Fruit fly (Drosophila melanogaster) whole organism, pupa: ENCODE measurements around the gene Zw.

Experiments
- CG10348 ChIP-seq: fragments of 200-800 bp; sonication (Bioruptor generic); IDR thresholded peaks from 2 replicates; pipeline ENCODE4 v1.3.6; 2022; ENCODE audit warnings: missing biosample characterization, missing genetic modification characterization
- CG12605 ChIP-seq: fragments of 200-800 bp; sonication (Bioruptor generic); IDR thresholded peaks from 2 replicates; pipeline ENCODE4 v1.3.6; 2022; ENCODE audit warnings: missing biosample characterization, missing genetic modification characterization
- CG13204 ChIP-seq: fragments of 200-800 bp; sonication (Bioruptor generic); optimal IDR thresholded peaks from 2 replicates; lab custom pipeline; 2018; ENCODE audit warnings: missing biosample characterization, mild to moderate bottlenecking, missing genetic modification characterization, moderate library complexity
- CG14655 ChIP-seq: fragments of 200-800 bp; sonication (Bioruptor generic); optimal IDR thresholded peaks from 3 replicates; lab custom pipeline; 2017; ENCODE audit warnings: mild to moderate bottlenecking, missing biosample characterization, missing genetic modification reagents, missing genetic modification characterization
- CG15710 ChIP-seq: fragments of 200-800 bp; sonication (Bioruptor generic); optimal IDR thresholded peaks from 2 replicates; lab custom pipeline; 2018; ENCODE audit warnings: missing biosample characterization, mild to moderate bottlenecking, missing genetic modification characterization, moderate library complexity
- CG17806 ChIP-seq: fragments of 200-800 bp; sonication (Bioruptor generic); optimal IDR thresholded peaks from 2 replicates; lab custom pipeline; 2018; ENCODE audit warnings: missing biosample characterization, mild to moderate bottlenecking, missing genetic modification characterization, moderate library complexity
- CG32121 ChIP-seq: fragments of 200-800 bp; sonication (Bioruptor generic); IDR thresholded peaks from 2 replicates; pipeline ENCODE4 v1.3.6; 2022; ENCODE audit warnings: missing biosample characterization, missing genetic modification characterization
- CG34367 ChIP-seq: fragments of 200-800 bp; sonication (Bioruptor generic); optimal IDR thresholded peaks from 2 replicates; lab custom pipeline; 2018; ENCODE audit warnings: missing biosample characterization, mild to moderate bottlenecking, missing genetic modification characterization
- CG4496 ChIP-seq: fragments of 200-800 bp; sonication (Bioruptor generic); IDR thresholded peaks from 3 replicates; pipeline ENCODE4 v1.3.6; 2022; ENCODE audit warnings: missing biosample characterization, missing genetic modification characterization
- CG8159 ChIP-seq: fragments of 200-800 bp; sonication (Bioruptor generic); optimal IDR thresholded peaks from 3 replicates; lab custom pipeline; 2018; ENCODE audit warnings: missing biosample characterization, mild to moderate bottlenecking, missing genetic modification characterization, moderate library complexity
- CG8301 ChIP-seq: fragments of 200-800 bp; sonication (Bioruptor generic); optimal IDR thresholded peaks from 2 replicates; lab custom pipeline; 2018; ENCODE audit warnings: missing biosample characterization, mild to moderate bottlenecking, missing genetic modification characterization
- CG9948 ChIP-seq: fragments of 200-800 bp; sonication (Bioruptor generic); optimal IDR thresholded peaks from 2 replicates; lab custom pipeline; 2018; ENCODE audit warnings: missing biosample characterization, mild to moderate bottlenecking, missing genetic modification characterization, moderate library complexity
- D1 ChIP-seq: fragments of 200-800 bp; sonication (Bioruptor generic); optimal IDR thresholded peaks from 2 replicates; lab custom pipeline; 2018; ENCODE audit warnings: missing biosample characterization, mild to moderate bottlenecking, missing genetic modification characterization, moderate library complexity
- EcR ChIP-seq: fragments of 200-800 bp; sonication (Bioruptor generic); optimal IDR thresholded peaks from 3 replicates; lab custom pipeline; 2019; ENCODE audit warnings: missing biosample characterization, missing genetic modification characterization, mild to moderate bottlenecking, moderate library complexity, missing genetic modification reagents
- Ets98B ChIP-seq: fragments of 200-800 bp; sonication (Bioruptor generic); IDR thresholded peaks from 2 replicates; pipeline ENCODE4 v1.3.6; 2022; ENCODE audit warnings: missing biosample characterization, missing genetic modification characterization
- Pif1A ChIP-seq: fragments of 200-800 bp; sonication (Bioruptor generic); optimal IDR thresholded peaks from 3 replicates; lab custom pipeline; 2016; ENCODE audit warnings: missing biosample characterization, missing genetic modification characterization
- Pif1B ChIP-seq: fragments of 200-800 bp; sonication (Bioruptor generic); optimal IDR thresholded peaks from 3 replicates; lab custom pipeline; 2016; ENCODE audit warnings: missing biosample characterization, missing genetic modification characterization
- Snoo ChIP-seq: fragments of 200-800 bp; sonication (Bioruptor generic); optimal IDR thresholded peaks from 3 replicates; lab custom pipeline; 2017; ENCODE audit warnings: missing biosample characterization, mild to moderate bottlenecking, missing genetic modification characterization, inconsistent platforms
- fd96Ca ChIP-seq: fragments of 200-800 bp; sonication (Bioruptor generic); IDR thresholded peaks from 3 replicates; pipeline ENCODE4 v1.3.6; 2022; ENCODE audit warnings: missing biosample characterization, missing genetic modification characterization
- gl ChIP-seq: fragments of 200-800 bp; sonication (Bioruptor generic); optimal IDR thresholded peaks from 2 replicates; lab custom pipeline; 2018; ENCODE audit warnings: missing biosample characterization, mild to moderate bottlenecking, missing genetic modification characterization
- rn ChIP-seq: fragments of 200-800 bp; sonication (Bioruptor generic); IDR thresholded peaks from 2 replicates; pipeline ENCODE4 v1.3.6; 2022; ENCODE audit warnings: missing biosample characterization, missing genetic modification characterization

Zw gene

DNA sequence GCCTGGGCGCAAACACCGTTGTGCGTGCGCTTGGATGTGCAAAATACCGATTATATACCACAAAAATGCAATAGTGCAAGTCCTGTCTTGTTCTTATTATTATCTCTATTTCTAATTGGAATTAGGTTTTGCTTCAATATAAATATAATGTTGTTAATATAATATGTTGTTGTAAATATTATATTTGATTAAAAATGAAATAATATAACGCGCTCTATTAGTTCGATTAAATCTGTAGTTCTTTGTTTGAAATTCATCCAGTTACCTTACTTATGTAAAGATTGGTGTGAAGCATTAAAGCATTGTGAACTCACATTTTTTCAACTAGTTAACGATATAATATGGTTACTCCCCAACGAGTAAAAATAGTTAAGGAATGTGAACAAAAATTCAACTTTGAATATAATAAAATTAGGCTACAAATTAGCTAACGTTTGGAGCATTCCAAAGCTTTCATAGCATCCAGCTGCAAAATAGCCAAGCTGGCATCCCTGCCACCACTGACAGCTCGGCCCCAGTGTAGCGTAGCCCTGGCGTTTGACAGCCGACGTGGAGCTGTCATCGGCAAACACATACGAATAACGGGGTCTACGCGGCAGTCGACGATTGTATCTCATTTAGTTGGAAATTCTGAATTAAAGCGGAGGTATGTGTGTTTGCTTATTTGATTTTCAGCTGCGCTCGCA, 24.1 kb upstream of the Zw start, which contains the start of the genes CG12237 and Sec61gamma:
Gene CG12237 (minus strand): TSS at position 51 of the 686 bp plus-strand sequence.
Gene Sec61gamma (plus strand): TSS at position 509 of the 686 bp plus-strand sequence.
- no peak for TF ChIP-seq D1 (tag; lab: Kevin White, UChicago)
- TF ChIP-seq CG8301, result no peak
- no peak for TF ChIP-seq Pif1A
- TF ChIP-seq Snoo (tag; lab: Kevin White, UChicago), result peak; percentile 13
- TF ChIP-seq CG8159 (tag; lab: Kevin White, UChicago), result no peak
- TF ChIP-seq CG13204 (GFP tag; lab: Kevin White, UChicago), result no peak
- peak; percentile 42; the same call in 1 of the 2 replicates for TF ChIP-seq Ets98B (GFP tag; lab: Robert Waterston, UW)
- peak; percentile 0 for TF ChIP-seq CG34367 (tag; lab: Kevin White, UChicago)
- no peak for TF ChIP-seq CG4496 (GFP tag; lab: Robert Waterston, UW)

dm6 chrX:19645873-19646541, 21.0 kb upstream of the Zw start, which contains the start of gene Arp10:
Arp10 (minus strand) TSS chrX:19646176.
- TF ChIP-seq Snoo (tag; lab: Kevin White, UChicago), result no peak
- TF ChIP-seq CG10348, result no peak
- no peak for TF ChIP-seq CG14655
- no peak for TF ChIP-seq Pif1A
- no peak for TF ChIP-seq rn
- no peak for TF ChIP-seq CG12605 (GFP tag; lab: Robert Waterston, UW)
- TF ChIP-seq Ets98B (GFP tag; lab: Robert Waterston, UW), result 0 out of 2 replicates have a peak, but pooled peaks have one; percentile 23
- TF ChIP-seq gl, result no peak
- peak; percentile 3 for TF ChIP-seq CG9948 (tag; lab: Kevin White, UChicago)
- no peak for TF ChIP-seq CG8301

DNA sequence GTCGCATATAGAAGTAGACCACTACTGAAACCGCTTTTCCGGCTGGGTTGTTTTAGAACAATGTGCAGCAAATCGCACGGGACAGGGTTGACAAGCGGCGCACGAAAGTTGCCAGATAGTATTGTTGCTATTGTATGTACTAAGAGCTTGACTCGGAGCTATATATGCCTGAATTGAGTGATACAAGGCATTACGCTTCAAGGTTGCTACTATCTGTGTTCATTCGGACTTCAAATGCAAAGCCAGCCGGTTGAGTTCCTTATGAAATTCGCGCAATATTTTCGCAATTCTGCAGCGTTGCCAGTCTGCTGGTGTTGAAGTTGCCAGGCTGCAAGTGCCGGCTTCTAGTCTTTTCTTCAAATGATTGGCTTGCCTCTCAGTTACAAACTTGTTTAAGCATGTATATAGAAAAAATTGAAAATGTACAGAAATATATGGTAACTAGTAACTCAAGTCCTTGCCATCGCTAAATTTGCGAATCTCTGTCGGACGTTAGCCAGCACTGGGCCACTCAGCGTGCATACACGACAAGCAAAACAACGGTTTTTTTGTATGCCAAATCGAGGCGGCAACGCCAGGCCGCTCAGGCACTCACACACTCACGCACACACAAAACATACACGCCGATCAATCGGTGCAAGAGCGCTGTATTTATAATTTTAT, 15.2 kb upstream of the Zw start, which contains the start of the genes Ranbp21 and Elys:
Gene Ranbp21 (minus strand): TSS at position 513 of the 663 bp plus-strand sequence.
Gene Elys (plus strand): TSS at position 549 of the 663 bp plus-strand sequence.
- peak; percentile 57; the same call in 2 of the 3 replicates for TF ChIP-seq fd96Ca
- no peak for TF ChIP-seq CG10348
- peak; percentile 39 for TF ChIP-seq CG15710 (tag; lab: Kevin White, UChicago)
- no peak for TF ChIP-seq Pif1A
- peak; percentile 67 for TF ChIP-seq CG4496 (GFP tag; lab: Robert Waterston, UW)

dm6 chrX:19662583-19663195, 4.4 kb upstream of the Zw start:
- no peak for TF ChIP-seq Pif1A
- TF ChIP-seq CG9948 (tag; lab: Kevin White, UChicago), result no peak
- no peak for TF ChIP-seq CG8159 (tag; lab: Kevin White, UChicago)
- TF ChIP-seq Pif1B (GFP tag; lab: Kevin White, UChicago), result no peak
- TF ChIP-seq CG10348, result no peak
- no peak for TF ChIP-seq CG17806 (tag; lab: Kevin White, UChicago)
- TF ChIP-seq D1 (tag; lab: Kevin White, UChicago), result no peak
- TF ChIP-seq CG12605 (GFP tag; lab: Robert Waterston, UW), result no peak
- TF ChIP-seq EcR (GFP tag; lab: Kevin White, UChicago), result peak; percentile 41
- TF ChIP-seq CG4496 (GFP tag; lab: Robert Waterston, UW), result peak; percentile 61
- TF ChIP-seq fd96Ca, result peak; percentile 45; the same call in 1 of the 3 replicates
- no peak for TF ChIP-seq CG15710 (tag; lab: Kevin White, UChicago)
- TF ChIP-seq CG32121 (GFP tag; lab: Robert Waterston, UW), result peak; percentile 48; the same call in 1 of the 2 replicates
- TF ChIP-seq gl, result no peak
- TF ChIP-seq CG14655, result no peak
- no peak for TF ChIP-seq CG34367 (tag; lab: Kevin White, UChicago)
- TF ChIP-seq CG8301, result no peak
- no peak for TF ChIP-seq rn
- peak; percentile 42; the same call in 1 of the 2 replicates for TF ChIP-seq Ets98B (GFP tag; lab: Robert Waterston, UW)
- no peak for TF ChIP-seq Snoo (tag; lab: Kevin White, UChicago)
- TF ChIP-seq CG13204 (GFP tag; lab: Kevin White, UChicago), result peak; percentile 27

DNA sequence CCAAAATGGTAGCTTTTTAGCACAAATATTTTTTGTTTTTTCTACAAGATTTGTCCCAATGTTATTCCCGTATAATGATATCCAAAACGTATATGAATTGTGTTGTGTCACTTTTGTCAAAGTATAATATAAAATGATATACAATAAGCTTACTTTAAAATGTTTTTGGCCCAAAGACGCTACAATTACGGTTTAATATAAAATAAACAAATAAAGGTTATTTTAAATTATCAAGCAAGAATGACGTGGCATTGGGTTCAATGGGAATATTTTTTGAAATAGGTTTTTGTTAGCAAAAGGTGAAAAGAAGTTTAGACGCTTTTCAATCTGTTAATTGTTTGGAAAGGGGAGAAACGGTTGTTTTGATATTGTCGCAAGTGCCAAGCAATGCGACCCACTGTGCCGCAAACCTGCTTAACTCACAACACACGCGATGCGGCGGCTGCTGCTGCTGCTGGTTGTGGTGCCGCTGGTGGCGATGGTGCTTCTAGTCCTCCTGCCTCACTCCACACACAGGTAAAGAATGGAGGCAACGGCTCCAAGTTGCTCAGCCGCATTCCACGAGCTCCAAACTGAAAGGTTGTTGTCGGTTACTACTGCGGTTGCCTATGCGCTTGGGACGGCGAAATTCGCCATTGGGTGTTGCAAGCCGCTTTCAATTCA, 3.7 kb upstream of the Zw start:
- peak; percentile 54 for TF ChIP-seq CG15710 (tag; lab: Kevin White, UChicago)
- no peak for TF ChIP-seq CG14655
- TF ChIP-seq CG32121 (GFP tag; lab: Robert Waterston, UW), result no peak
- TF ChIP-seq CG9948 (tag; lab: Kevin White, UChicago), result peak; percentile 48
- TF ChIP-seq Snoo (tag; lab: Kevin White, UChicago), result peak; percentile 53
- TF ChIP-seq rn, result no peak
- peak; percentile 72 for TF ChIP-seq CG8159 (tag; lab: Kevin White, UChicago)
- no peak for TF ChIP-seq CG4496 (GFP tag; lab: Robert Waterston, UW)
- TF ChIP-seq Pif1B (GFP tag; lab: Kevin White, UChicago), result peak; percentile 51
- TF ChIP-seq CG12605 (GFP tag; lab: Robert Waterston, UW), result no peak
- TF ChIP-seq Ets98B (GFP tag; lab: Robert Waterston, UW), result no peak
- no peak for TF ChIP-seq fd96Ca
- TF ChIP-seq CG17806 (tag; lab: Kevin White, UChicago), result peak; percentile 15
- peak; percentile 22 for TF ChIP-seq CG34367 (tag; lab: Kevin White, UChicago)
- peak; percentile 72 for TF ChIP-seq EcR (GFP tag; lab: Kevin White, UChicago)
- no peak for TF ChIP-seq gl
- no peak for TF ChIP-seq D1 (tag; lab: Kevin White, UChicago)
- peak; percentile 25 for TF ChIP-seq CG13204 (GFP tag; lab: Kevin White, UChicago)
- peak; percentile 16 for TF ChIP-seq Pif1A
- no peak for TF ChIP-seq CG10348
- peak; percentile 52 for TF ChIP-seq CG8301
